Fruit fly (Drosophila melanogaster) whole organism, embryonic: Measurements from ENCODE around the gene SelT.

ENCODE experiments used
- Ada2b ChIP-seq: fragments of 200-800 bp; sonication (Bioruptor generic); IDR thresholded peaks from 2 replicates; pipeline ENCODE4 v1.3.6; 2022; ENCODE audit warnings: missing biosample characterization, missing genetic modification characterization
- Adf1 ChIP-seq: fragments of 200-800 bp; sonication (Bioruptor generic); IDR thresholded peaks from 2 replicates; pipeline ENCODE4 v1.3.6; 2022; ENCODE audit warnings: missing biosample characterization, missing genetic modification characterization
- Bteb2 ChIP-seq: fragments of 200-800 bp; sonication (Bioruptor generic); optimal IDR thresholded peaks from 2 replicates; lab custom pipeline; 2016; ENCODE audit warnings: missing biosample characterization, missing genetic modification characterization
- CG11560 ChIP-seq: fragments of 200-800 bp; sonication (Bioruptor generic); IDR thresholded peaks from 3 replicates; pipeline ENCODE4 v1.3.6; 2022; ENCODE audit warnings: missing biosample characterization, missing genetic modification characterization
- CG11695 ChIP-seq: fragments of 200-800 bp; sonication (Bioruptor generic); IDR thresholded peaks from 3 replicates; pipeline ENCODE4 v1.3.6; 2022; ENCODE audit warnings: missing biosample characterization, missing genetic modification characterization
- CG11723 ChIP-seq: fragments of 200-800 bp; sonication (Bioruptor generic); optimal IDR thresholded peaks from 2 replicates; lab custom pipeline; 2017; ENCODE audit warnings: missing biosample characterization, mild to moderate bottlenecking, missing genetic modification characterization
- CG12071 ChIP-seq: fragments of 200-800 bp; sonication (Bioruptor generic); optimal IDR thresholded peaks from 3 replicates; lab custom pipeline; 2018; ENCODE audit warnings: missing biosample characterization, mild to moderate bottlenecking, missing genetic modification characterization
- CG15514 ChIP-seq: fragments of 200-800 bp; sonication (Bioruptor generic); optimal IDR thresholded peaks from 3 replicates; lab custom pipeline; 2017; ENCODE audit warnings: missing biosample characterization, missing genetic modification characterization, mild to moderate bottlenecking, moderate library complexity, missing genetic modification reagents
- CG15696 ChIP-seq: fragments of 200-800 bp; sonication (Bioruptor generic); optimal IDR thresholded peaks from 2 replicates; lab custom pipeline; 2019; ENCODE audit warnings: missing biosample characterization, mild to moderate bottlenecking, missing genetic modification characterization, moderate library complexity
- CG2120 ChIP-seq: fragments of 200-800 bp; sonication (Bioruptor generic); optimal IDR thresholded peaks from 3 replicates; lab custom pipeline; 2016; ENCODE audit warnings: missing biosample characterization, missing genetic modification characterization
- CG3847 ChIP-seq: fragments of 200-800 bp; sonication (Bioruptor generic); IDR thresholded peaks from 2 replicates; pipeline ENCODE4 v1.3.6; 2022; ENCODE audit warnings: missing biosample characterization, missing genetic modification characterization
- CG3995 ChIP-seq: fragments of 200-800 bp; sonication (Bioruptor generic); optimal IDR thresholded peaks from 3 replicates; lab custom pipeline; 2016; ENCODE audit warnings: missing biosample characterization, missing genetic modification characterization
- CG4282 ChIP-seq: fragments of 200-800 bp; sonication (Bioruptor generic); optimal IDR thresholded peaks from 2 replicates; lab custom pipeline; 2016; ENCODE audit warnings: missing biosample characterization, missing genetic modification characterization
- CG43689 ChIP-seq: fragments of 200-800 bp; sonication (Bioruptor generic); IDR thresholded peaks from 2 replicates; pipeline ENCODE4 v1.3.6; 2022; ENCODE audit warnings: missing biosample characterization, missing genetic modification characterization
- CG4404 ChIP-seq: fragments of 200-800 bp; sonication (Bioruptor generic); IDR thresholded peaks from 2 replicates; pipeline ENCODE4 v1.3.6; 2022; ENCODE audit warnings: missing biosample characterization, missing genetic modification characterization
- CG6254 ChIP-seq: fragments of 200-800 bp; sonication (Bioruptor generic); optimal IDR thresholded peaks from 3 replicates; lab custom pipeline; 2017; ENCODE audit warnings: mild to moderate bottlenecking, missing biosample characterization, missing genetic modification reagents, missing genetic modification characterization
- CG7839 ChIP-seq: fragments of 200-800 bp; sonication (Bioruptor generic); optimal IDR thresholded peaks from 3 replicates; lab custom pipeline; 2018; ENCODE audit warnings: missing biosample characterization, mild to moderate bottlenecking, missing genetic modification characterization, moderate library complexity
- CG8290 ChIP-seq, 3 experiments: fragments of 200-800 bp; sonication (Bioruptor generic); optimal IDR thresholded peaks; 2 replicates each; lab custom pipeline; 2016 to 2019; ENCODE audit warnings: missing biosample characterization in 3 of 3, missing genetic modification characterization in 3 of 3, mild to moderate bottlenecking in 2 of 3, moderate library complexity in 1 of 3
- CG8478 ChIP-seq: fragments of >200 bp; optimal IDR thresholded peaks from 2 replicates; lab custom pipeline; 2018
- CG9215 ChIP-seq: fragments of 200-800 bp; sonication (Bioruptor generic); IDR thresholded peaks from 2 replicates; pipeline ENCODE4 v1.3.6; 2022; ENCODE audit warnings: missing biosample characterization, missing genetic modification characterization
- Dref ChIP-seq: fragments of 200-800 bp; sonication (Bioruptor generic); IDR thresholded peaks from 2 replicates; pipeline ENCODE4 v1.3.6; 2022; ENCODE audit warnings: missing biosample characterization, missing genetic modification characterization
- Fer1 ChIP-seq: fragments of 200-800 bp; sonication (Bioruptor generic); optimal IDR thresholded peaks from 2 replicates; lab custom pipeline; 2017; ENCODE audit warnings: missing biosample characterization, mild to moderate bottlenecking, missing genetic modification characterization
- MBD-R2 ChIP-seq: fragments of 200-800 bp; sonication (Bioruptor generic); IDR thresholded peaks from 2 replicates; pipeline ENCODE4 v1.3.6; 2022; ENCODE audit warnings: missing biosample characterization, missing genetic modification characterization
- MESR4 ChIP-seq: fragments of 200-800 bp; sonication (Bioruptor generic); optimal IDR thresholded peaks from 2 replicates; lab custom pipeline; 2018; ENCODE audit warnings: missing biosample characterization, mild to moderate bottlenecking, missing genetic modification characterization, moderate library complexity
- NC2α ChIP-seq: fragments of 200-800 bp; sonication (Bioruptor generic); optimal IDR thresholded peaks from 2 replicates; lab custom pipeline; 2016; ENCODE audit warnings: missing biosample characterization, missing genetic modification characterization
- Sox100B ChIP-seq: fragments of 200-800 bp; sonication (Bioruptor generic); optimal IDR thresholded peaks from 3 replicates; lab custom pipeline; 2018; ENCODE audit warnings: missing biosample characterization, mild to moderate bottlenecking, missing genetic modification characterization
- Usf ChIP-seq: fragments of 200-800 bp; sonication (Bioruptor generic); optimal IDR thresholded peaks from 2 replicates; lab custom pipeline; 2017; ENCODE audit warnings: missing genotype, missing biosample characterization, missing genetic modification characterization
- ab ChIP-seq: fragments of 200-800 bp; sonication (Bioruptor generic); optimal IDR thresholded peaks from 2 replicates; lab custom pipeline; 2016; ENCODE audit warnings: missing biosample characterization, missing genetic modification characterization
- aop ChIP-seq: fragments of 200-800 bp; sonication (Bioruptor generic); IDR thresholded peaks from 2 replicates; pipeline ENCODE4 v1.3.6; 2022; ENCODE audit warnings: missing biosample characterization, missing genetic modification characterization
- br ChIP-seq: fragments of >200 bp; optimal IDR thresholded peaks from 2 replicates; lab custom pipeline; 2017
- croc ChIP-seq: fragments of 200-800 bp; sonication (Bioruptor generic); conservative IDR thresholded peaks from 3 replicates; pipeline ENCODE4 v1.3.6; 2022; ENCODE audit warnings: missing biosample characterization, missing genetic modification characterization
- dysf ChIP-seq: fragments of 200-800 bp; sonication (Bioruptor generic); IDR thresholded peaks from 3 replicates; pipeline ENCODE4 v1.3.6; 2022; ENCODE audit warnings: missing biosample characterization, missing genetic modification characterization
- gem ChIP-seq: fragments of 200-800 bp; sonication (Bioruptor generic); optimal IDR thresholded peaks from 2 replicates; lab custom pipeline; 2019; ENCODE audit warnings: missing biosample characterization, mild to moderate bottlenecking, missing genetic modification characterization, moderate library complexity
- her ChIP-seq: fragments of 200-800 bp; sonication (Bioruptor generic); optimal IDR thresholded peaks from 2 replicates; lab custom pipeline; 2016; ENCODE audit warnings: missing biosample characterization, missing genetic modification characterization
- inv ChIP-seq: fragments of 200-800 bp; sonication (Bioruptor generic); IDR thresholded peaks from 2 replicates; pipeline ENCODE4 v1.3.6; 2022; ENCODE audit warnings: missing biosample characterization, missing genetic modification characterization; ENCODE audit not compliant: partially characterized antibody
- klu ChIP-seq: fragments of 200-800 bp; sonication (Bioruptor generic); IDR thresholded peaks from 2 replicates; pipeline ENCODE4 v1.3.6; 2022; ENCODE audit warnings: missing biosample characterization, missing genetic modification characterization
- lab ChIP-seq: fragments of 200-800 bp; sonication (Bioruptor generic); optimal IDR thresholded peaks from 3 replicates; lab custom pipeline; 2017; ENCODE audit warnings: missing biosample characterization, missing genetic modification characterization, mild to moderate bottlenecking, moderate library complexity, missing genetic modification reagents
- lmd ChIP-seq: fragments of 200-800 bp; sonication (Bioruptor generic); IDR thresholded peaks from 2 replicates; pipeline ENCODE4 v1.3.6; 2022; ENCODE audit warnings: missing biosample characterization, missing genetic modification characterization
- mam ChIP-seq: fragments of 200-800 bp; sonication (Bioruptor generic); optimal IDR thresholded peaks from 3 replicates; lab custom pipeline; 2016; ENCODE audit warnings: missing biosample characterization, missing genetic modification characterization
- nerfin-1 ChIP-seq: fragments of 200-800 bp; sonication (Bioruptor generic); optimal IDR thresholded peaks from 3 replicates; lab custom pipeline; 2019; ENCODE audit warnings: missing biosample characterization, mild to moderate bottlenecking, missing genetic modification characterization, moderate library complexity
- oc ChIP-seq: fragments of 200-800 bp; sonication (Bioruptor generic); optimal IDR thresholded peaks from 2 replicates; lab custom pipeline; 2018; ENCODE audit warnings: missing biosample characterization, mild to moderate bottlenecking, missing genetic modification characterization, moderate library complexity
- pb ChIP-seq: fragments of 200-800 bp; sonication (Bioruptor generic); optimal IDR thresholded peaks from 3 replicates; lab custom pipeline; 2016; ENCODE audit warnings: missing biosample characterization, missing genetic modification characterization
- psq ChIP-seq: fragments of 200-800 bp; sonication (Bioruptor generic); optimal IDR thresholded peaks from 2 replicates; lab custom pipeline; 2017; ENCODE audit warnings: missing biosample characterization, missing genetic modification characterization
- pum ChIP-seq: fragments of 200-800 bp; sonication (Bioruptor generic); optimal IDR thresholded peaks from 2 replicates; lab custom pipeline; 2016; ENCODE audit warnings: missing biosample characterization, missing genetic modification characterization
- schlank ChIP-seq: fragments of 200-800 bp; sonication (Bioruptor generic); optimal IDR thresholded peaks from 2 replicates; lab custom pipeline; 2018; ENCODE audit warnings: missing biosample characterization, mild to moderate bottlenecking, missing genetic modification characterization
- slbo ChIP-seq: fragments of 200-800 bp; sonication (Bioruptor generic); IDR thresholded peaks from 2 replicates; pipeline ENCODE4 v1.3.6; 2022; ENCODE audit warnings: missing biosample characterization, missing genetic modification characterization
- sna ChIP-seq: fragments of 200-800 bp; sonication (Bioruptor generic); IDR thresholded peaks from 2 replicates; pipeline ENCODE4 v1.3.6; 2022; ENCODE audit warnings: missing biosample characterization, missing genetic modification characterization; ENCODE audit not compliant: partially characterized antibody
- ssp ChIP-seq: fragments of 200-800 bp; sonication (Bioruptor generic); IDR thresholded peaks from 2 replicates; pipeline ENCODE4 v1.3.6; 2022; ENCODE audit warnings: missing biosample characterization, missing genetic modification characterization
- tio ChIP-seq: fragments of 200-800 bp; sonication (Bioruptor generic); optimal IDR thresholded peaks from 2 replicates; lab custom pipeline; 2017; ENCODE audit warnings: missing biosample characterization, missing genetic modification characterization, inconsistent platforms
- tup ChIP-seq: fragments of 200-800 bp; sonication (Bioruptor generic); optimal IDR thresholded peaks from 2 replicates; lab custom pipeline; 2016; ENCODE audit warnings: missing biosample characterization, mild to moderate bottlenecking, missing genetic modification characterization, moderate library complexity
- unpg ChIP-seq: fragments of 200-800 bp; sonication (Bioruptor generic); optimal IDR thresholded peaks from 3 replicates; lab custom pipeline; 2018; ENCODE audit warnings: missing biosample characterization, mild to moderate bottlenecking, missing genetic modification characterization, moderate library complexity

The SelT gene

DNA sequence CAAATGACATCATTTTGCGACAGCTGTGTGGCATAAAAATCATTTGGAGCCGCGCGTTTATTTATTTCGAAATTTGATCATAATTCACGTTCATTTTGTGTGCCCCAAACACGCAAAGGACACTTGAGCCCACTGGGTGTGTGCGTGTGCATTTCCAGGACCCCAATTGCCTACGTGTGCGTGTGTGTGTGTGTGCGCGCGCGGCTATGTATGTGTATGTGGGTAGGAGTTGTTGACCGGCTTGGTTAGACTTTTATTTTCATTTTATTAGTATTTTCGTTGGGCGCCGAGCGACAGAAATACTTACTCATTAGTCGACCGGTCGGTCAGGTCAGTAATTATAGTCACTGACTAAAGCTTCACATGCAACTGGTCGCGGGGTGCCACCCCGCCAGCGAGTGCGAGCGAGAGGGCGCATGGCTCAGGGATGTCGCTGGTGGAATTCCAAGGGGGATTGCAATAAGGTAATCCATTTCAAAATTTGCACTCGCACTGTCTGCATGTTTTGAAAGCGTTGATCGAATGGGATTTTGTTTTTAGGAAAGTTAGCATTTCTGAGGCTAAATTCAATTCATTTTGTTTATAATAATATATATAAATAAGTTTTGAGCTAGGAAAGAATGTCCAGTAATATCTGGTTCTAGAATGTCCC is 32.9 kb downstream of the SelT start (continued):
- peak; percentile 65 for TF ChIP-seq lab
- peak; percentile 50 for TF ChIP-seq mam
- TF ChIP-seq nerfin-1 (tag; lab: Kevin White, UChicago): peak; percentile 67
- peak; percentile 62; the same call in 2 of the 3 replicates for TF ChIP-seq dysf (GFP tag; lab: Robert Waterston, UW)
- TF ChIP-seq psq: no peak
- TF ChIP-seq CG11560 (tag; lab: Robert Waterston, UW): no peak
- no peak for TF ChIP-seq CG9215 (GFP tag; lab: Robert Waterston, UW)
- TF ChIP-seq Fer1 (GFP tag; lab: Kevin White, UChicago): peak; percentile 17
- no peak for TF ChIP-seq CG3847 (GFP tag; lab: Robert Waterston, UW)
- no peak for TF ChIP-seq CG8290 (GFP tag; optimal IDR thresholded peaks at IDR 0.05; lab: Kevin White, UChicago)
- TF ChIP-seq CG8290 (tag; optimal IDR thresholded peaks at IDR 0.05; lab: Kevin White, UChicago): peak in 1 of 2 experiments; percentile 73
- TF ChIP-seq MBD-R2: peak; percentile 24; the same call in 1 of the 2 replicates
- no peak for TF ChIP-seq CG11723 (GFP tag; lab: Kevin White, UChicago)
- TF ChIP-seq Dref (GFP tag; lab: Robert Waterston, UW): no peak
- no peak for TF ChIP-seq klu
- no peak for TF ChIP-seq CG6254 (GFP tag; lab: Kevin White, UChicago)
- TF ChIP-seq CG8478 (lab: Kevin White, UChicago): no peak
- TF ChIP-seq CG4404 (GFP tag; lab: Robert Waterston, UW): no peak; the same call in 1 of the 2 replicates
- TF ChIP-seq sna: no peak
- no peak for TF ChIP-seq CG15696
- peak; percentile 65 for TF ChIP-seq CG7839 (tag; lab: Kevin White, UChicago)
- no peak for TF ChIP-seq pb
- no peak for TF ChIP-seq oc
- no peak for TF ChIP-seq her
- TF ChIP-seq unpg: peak; percentile 31
- no peak for TF ChIP-seq ssp (GFP tag; lab: Robert Waterston, UW)
- TF ChIP-seq br (lab: Kevin White, UChicago): no peak
- no peak for TF ChIP-seq Bteb2 (GFP tag; lab: Kevin White, UChicago)
- TF ChIP-seq slbo (GFP tag; lab: Robert Waterston, UW): peak; percentile 78
- TF ChIP-seq tup: no peak
- TF ChIP-seq Usf (GFP tag; lab: Kevin White, UChicago): no peak
- peak; percentile 53 for TF ChIP-seq CG2120 (GFP tag; lab: Kevin White, UChicago)
- TF ChIP-seq ab: no peak
- no peak for TF ChIP-seq aop (GFP tag; lab: Robert Waterston, UW)
- TF ChIP-seq CG12071 (GFP tag; lab: Kevin White, UChicago): no peak
- no peak for TF ChIP-seq MESR4
- no peak for TF ChIP-seq Sox100B
- no peak for TF ChIP-seq CG3995 (GFP tag; lab: Kevin White, UChicago)
- TF ChIP-seq tio (GFP tag; lab: Kevin White, UChicago): no peak
- no peak for TF ChIP-seq NC2α
- TF ChIP-seq CG11695 (GFP tag; lab: Robert Waterston, UW): peak; percentile 62
- no peak for TF ChIP-seq croc
- TF ChIP-seq CG43689 (GFP tag; lab: Robert Waterston, UW): no peak
- peak; percentile 69 for TF ChIP-seq gem (tag; lab: Kevin White, UChicago)
- TF ChIP-seq CG4282 (GFP tag; lab: Kevin White, UChicago): no peak
- peak; percentile 40 for TF ChIP-seq pum (GFP tag; lab: Kevin White, UChicago)
- no peak for TF ChIP-seq inv (GFP tag; lab: Robert Waterston, UW)
- TF ChIP-seq Ada2b: no peak
- TF ChIP-seq Adf1 (GFP tag; lab: Robert Waterston, UW): no peak
- TF ChIP-seq lmd (GFP tag; lab: Robert Waterston, UW): peak; percentile 60
- TF ChIP-seq schlank (tag; lab: Kevin White, UChicago): peak; percentile 6
- TF ChIP-seq CG15514 (GFP tag; lab: Kevin White, UChicago): no peak
